Worm (Caenorhabditis elegans): ENCODE results near the gene C18B12.4.

DNA sequence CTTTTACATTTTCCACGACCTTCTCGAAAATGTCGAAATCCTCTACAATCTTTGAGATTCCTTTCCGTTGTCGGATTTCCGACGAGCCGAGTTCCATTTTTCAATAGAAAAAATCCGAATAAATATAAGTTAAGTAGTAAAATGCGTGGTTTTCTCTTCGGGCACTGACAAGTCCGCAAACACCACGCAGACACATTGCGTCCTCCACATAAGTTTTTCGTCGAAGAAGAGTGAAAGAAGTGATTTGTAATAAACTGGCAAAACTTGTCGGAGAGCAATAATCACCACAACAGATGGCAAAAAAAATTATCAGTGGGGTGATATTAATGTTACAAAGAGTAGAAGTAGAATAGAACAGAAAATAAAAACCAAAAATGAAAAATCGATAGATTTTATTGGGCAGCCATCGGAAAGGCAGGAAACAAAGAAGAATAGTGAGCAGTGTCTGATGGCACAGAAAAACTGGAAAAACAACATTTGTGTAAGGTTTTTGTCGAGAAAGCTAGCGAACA is 33.5 kb downstream of the C18B12.4 start, which contains the start of gene ergi-2:
- no peak for TF ChIP-seq ztf-11 (tag; optimal IDR thresholded peaks at IDR 0.05)
- TF ChIP-seq peb-1 (tag; optimal IDR thresholded peaks at IDR 0.05): no peak
- TF ChIP-seq skn-1 (tag; optimal IDR thresholded peaks at IDR 0.05): no peak
- no peak for TF ChIP-seq lin-11 (tag; optimal IDR thresholded peaks at IDR 0.05)
- no peak for TF ChIP-seq nhr-77 (tag; optimal IDR thresholded peaks at IDR 0.05)
- TF ChIP-seq ceh-82 (tag; optimal IDR thresholded peaks at IDR 0.05): no peak
- no peak for TF ChIP-seq R02D3.7 (tag; optimal IDR thresholded peaks at IDR 0.05)

Measured in whole organism, L2 larva.